Fruit fly (Drosophila melanogaster): Measurements from ENCODE around the gene Qsox4.

Qsox4 gene

dm6 chr3R:23729632-23730471, 27.3 kb downstream of the Qsox4 start (continued):
- TF ChIP-seq CG13424 (tag; optimal IDR thresholded peaks at IDR 0.05) = peak; percentile 17
- no peak for TF ChIP-seq CG11456 (GFP tag; IDR thresholded peaks at IDR 0.05)
- TF ChIP-seq CG17568 (GFP tag; optimal IDR thresholded peaks at IDR 0.05) = no peak
- TF ChIP-seq CG8290 (GFP tag; optimal IDR thresholded peaks at IDR 0.05) = peak; percentile 58
- peak in 1 of 2 experiments; percentile 58 for TF ChIP-seq CG8290 (tag; optimal IDR thresholded peaks at IDR 0.05)
- TF ChIP-seq CG12071 (GFP tag; optimal IDR thresholded peaks at IDR 0.05) = peak; percentile 20
- peak; percentile 38 for TF ChIP-seq Nf-YC (tag; optimal IDR thresholded peaks at IDR 0.05)
- TF ChIP-seq CG10654 (GFP tag; optimal IDR thresholded peaks at IDR 0.05) = no peak
- TF ChIP-seq Optix (GFP tag; IDR thresholded peaks at IDR 0.05) = no peak
- no peak; the same call in 1 of the 2 replicates for TF ChIP-seq MBD-R2 (GFP tag; IDR thresholded peaks at IDR 0.05)
- no peak for TF ChIP-seq C15 (GFP tag; IDR thresholded peaks at IDR 0.05)
- TF ChIP-seq Eip74EF (GFP tag; optimal IDR thresholded peaks at IDR 0.05) = peak in 1 of 2 experiments; percentile 73
- TF ChIP-seq Elba2 (GFP tag; optimal IDR thresholded peaks at IDR 0.05) = no peak
- no peak for TF ChIP-seq CG10267 (tag; optimal IDR thresholded peaks at IDR 0.05)
- TF ChIP-seq insv (GFP tag; optimal IDR thresholded peaks at IDR 0.05) = no peak
- no peak for TF ChIP-seq CG30403 (GFP tag; optimal IDR thresholded peaks at IDR 0.05)
- TF ChIP-seq CG9727 (GFP tag; optimal IDR thresholded peaks at IDR 0.05) = no peak
- peak; percentile 60 for TF ChIP-seq sob (GFP tag; IDR thresholded peaks at IDR 0.05)
- no peak for TF ChIP-seq crc (GFP tag; optimal IDR thresholded peaks at IDR 0.05)
- TF ChIP-seq CG12769 (tag; optimal IDR thresholded peaks at IDR 0.05) = peak; percentile 98
- TF ChIP-seq cas (GFP tag; IDR thresholded peaks at IDR 0.05) = no peak
- no peak for TF ChIP-seq Med (GFP tag)
- TF ChIP-seq ac (GFP tag; optimal IDR thresholded peaks at IDR 0.05) = no peak
- TF ChIP-seq BEAF-32 (GFP tag; optimal IDR thresholded peaks at IDR 0.05) = no peak
- no peak for TF ChIP-seq CG15696 (tag; optimal IDR thresholded peaks at IDR 0.05)
- no peak for TF ChIP-seq Hand (GFP tag; optimal IDR thresholded peaks at IDR 0.05)
- TF ChIP-seq Dip2 (GFP tag; IDR thresholded peaks at IDR 0.05) = no peak
- TF ChIP-seq lov (optimal IDR thresholded peaks at IDR 0.05) = no peak
- no peak for TF ChIP-seq lov (GFP tag; IDR thresholded peaks at IDR 0.05)
- TF ChIP-seq Hr3 (GFP tag; optimal IDR thresholded peaks at IDR 0.05) = no peak
- TF ChIP-seq Xrp1 (GFP tag; IDR thresholded peaks at IDR 0.05) = peak; percentile 16; the same call in 1 of the 2 replicates
- TF ChIP-seq Antp (GFP tag; optimal IDR thresholded peaks at IDR 0.05) = no peak
- TF ChIP-seq CG6175 (GFP tag; IDR thresholded peaks at IDR 0.05) = no peak
- TF ChIP-seq grn (GFP tag; optimal IDR thresholded peaks at IDR 0.05) = peak; percentile 50
- no peak for TF ChIP-seq CG1792 (GFP tag; optimal IDR thresholded peaks at IDR 0.05)
- no peak for TF ChIP-seq bowl (GFP tag; IDR thresholded peaks at IDR 0.05)
- no peak for TF ChIP-seq CG11398 (GFP tag; optimal IDR thresholded peaks at IDR 0.05)
- TF ChIP-seq CG18764 (GFP tag; optimal IDR thresholded peaks at IDR 0.05) = no peak
- no peak for TF ChIP-seq da (GFP tag; optimal IDR thresholded peaks at IDR 0.05)
- TF ChIP-seq Blimp-1 (GFP tag; optimal IDR thresholded peaks at IDR 0.05) = no peak
- no peak for TF ChIP-seq h (optimal IDR thresholded peaks at IDR 0.05)
- peak; percentile 84 for TF ChIP-seq CG42726 (GFP tag; IDR thresholded peaks at IDR 0.05; ENCODE audit: partially characterized antibody)
- TF ChIP-seq CG17912 (GFP tag; optimal IDR thresholded peaks at IDR 0.05) = no peak
- TF ChIP-seq Taf1 (GFP tag; IDR thresholded peaks at IDR 0.05) = no peak
- peak; percentile 33; the same call in 1 of the 2 replicates for TF ChIP-seq CG32532 (GFP tag; IDR thresholded peaks at IDR 0.05)
- no peak for TF ChIP-seq zfh1 (GFP tag; IDR thresholded peaks at IDR 0.05)
- TF ChIP-seq CG17186 (GFP tag; optimal IDR thresholded peaks at IDR 0.05) = no peak
- no peak for TF ChIP-seq Atf3 (GFP tag; optimal IDR thresholded peaks at IDR 0.05)
- TF ChIP-seq ranshi (GFP tag; IDR thresholded peaks at IDR 0.05) = no peak
- TF ChIP-seq CG9215 (GFP tag; IDR thresholded peaks at IDR 0.05) = no peak
- TF ChIP-seq hth (optimal IDR thresholded peaks at IDR 0.05) = no peak

Data from whole organism, embryonic.